Worm (Caenorhabditis elegans) whole organism, young adult: ENCODE measurements around the gene W03F9.2.

Experiments used
- B0336.3 ChIP-seq: fragments of 200-800 bp; sonication (Bioruptor generic); IDR thresholded peaks from 2 replicates; pipeline ENCODE4 v1.3.6; 2022; ENCODE audit warnings: missing genetic modification characterization, missing compliant biosample characterization
- F10E7.11 ChIP-seq: sonication (generic microtip); optimal IDR thresholded peaks from 2 replicates; lab custom pipeline; 2017; ENCODE audit warnings: mild to moderate bottlenecking, missing genetic modification characterization, moderate library complexity, missing compliant biosample characterization
- F37B4.10 ChIP-seq: fragments of 200-800 bp; sonication (Bioruptor generic); IDR thresholded peaks from 2 replicates; pipeline ENCODE4 v1.3.6; 2022; ENCODE audit warnings: missing genetic modification characterization, missing compliant biosample characterization
- F55B11.4 ChIP-seq: sonication (generic microtip); optimal IDR thresholded peaks from 2 replicates; lab custom pipeline; 2016; ENCODE audit warnings: missing compliant biosample characterization, missing genetic modification characterization, borderline replicate concordance; ENCODE audit not compliant: insufficient read depth
- K11D2.4 ChIP-seq: fragments of 200-800 bp; sonication (Bioruptor generic); IDR thresholded peaks from 2 replicates; pipeline ENCODE4 v1.3.6; 2022; ENCODE audit warnings: missing genetic modification reagents, missing genetic modification characterization, missing compliant biosample characterization
- Y53G8AR.9 ChIP-seq: fragments of 200-800 bp; sonication (Bioruptor generic); conservative IDR thresholded peaks from 2 replicates; pipeline ENCODE4 v1.3.6; 2022; ENCODE audit warnings: missing genetic modification reagents, missing genetic modification characterization, missing compliant biosample characterization
- aptf-3 ChIP-seq: fragments of 200-800 bp; sonication (Bioruptor generic); IDR thresholded peaks from 2 replicates; pipeline ENCODE4 v1.3.6; 2022; ENCODE audit warnings: missing genetic modification characterization, missing compliant biosample characterization
- attf-5 ChIP-seq: fragments of 200-800 bp; sonication (Bioruptor generic); optimal IDR thresholded peaks from 2 replicates; lab custom pipeline; 2018; ENCODE audit warnings: mild to moderate bottlenecking, missing genetic modification characterization, missing compliant biosample characterization
- attf-6 ChIP-seq: fragments of 200-800 bp; sonication (Bioruptor generic); IDR thresholded peaks from 2 replicates; pipeline ENCODE4 v1.3.6; 2022; ENCODE audit warnings: missing genetic modification reagents, missing genetic modification characterization, missing compliant biosample characterization
- bed-2 ChIP-seq: fragments of 200-800 bp; sonication (Bioruptor generic); IDR thresholded peaks from 2 replicates; pipeline ENCODE4 v1.3.6; 2022; ENCODE audit warnings: missing genetic modification reagents, missing genetic modification characterization, missing compliant biosample characterization
- cebp-1 ChIP-seq, 2 experiments: fragments of 200-800 bp in 1 of 2; sonication (Bioruptor generic) in 1 of 2; sonication (generic microtip) in 1 of 2; IDR thresholded peaks in 1 of 2; optimal IDR thresholded peaks in 1 of 2; 2 replicates each; pipeline versions ENCODE4 v1.3.6 to Lab custom; 2017 to 2022; ENCODE audit warnings: missing compliant biosample characterization in 2 of 2, missing genetic modification characterization in 2 of 2, mild to moderate bottlenecking in 1 of 2, missing genetic modification reagents in 1 of 2, moderate library complexity in 1 of 2
- cebp-2 ChIP-seq: fragments of 200-800 bp; sonication (Bioruptor generic); IDR thresholded peaks from 2 replicates; pipeline ENCODE4 v1.3.6; 2022; ENCODE audit warnings: missing genetic modification characterization, missing compliant biosample characterization
- ceh-58 ChIP-seq: fragments of 200-800 bp; sonication (Bioruptor generic); IDR thresholded peaks from 2 replicates; pipeline ENCODE4 v1.3.6; 2022; ENCODE audit warnings: missing genetic modification characterization, missing compliant biosample characterization
- ceh-79 ChIP-seq: sonication (generic microtip); optimal IDR thresholded peaks from 2 replicates; lab custom pipeline; 2017; ENCODE audit warnings: mild to moderate bottlenecking, missing genetic modification characterization, missing compliant biosample characterization
- hmg-1.2 ChIP-seq: fragments of 200-800 bp; sonication (Bioruptor generic); IDR thresholded peaks from 2 replicates; pipeline ENCODE4 v1.3.6; 2022; ENCODE audit warnings: missing genetic modification reagents, missing genetic modification characterization, missing compliant biosample characterization
- hrde-1 ChIP-seq: sonication (generic microtip); optimal IDR thresholded peaks from 2 replicates; lab custom pipeline; 2016; ENCODE audit warnings: missing genetic modification characterization, mild to moderate bottlenecking, missing compliant biosample characterization, moderate library complexity, missing genotype, missing genetic modification reagents, borderline replicate concordance
- lag-1 ChIP-seq: fragments of 200-800 bp; sonication (Bioruptor generic); IDR thresholded peaks from 2 replicates; pipeline ENCODE4 v1.3.6; 2022; ENCODE audit warnings: missing genetic modification reagents, missing genetic modification characterization, missing compliant biosample characterization
- let-607 ChIP-seq, 2 experiments: fragments of 200-800 bp in 1 of 2; sonication (Bioruptor generic) in 1 of 2; sonication (generic microtip) in 1 of 2; optimal IDR thresholded peaks; 2 replicates each; lab custom pipeline; 2016 to 2018; ENCODE audit warnings: mild to moderate bottlenecking in 2 of 2, missing compliant biosample characterization in 2 of 2, missing genetic modification characterization in 2 of 2, moderate library complexity in 2 of 2, missing genotype in 1 of 2
- lin-26 ChIP-seq: fragments of 200-800 bp; sonication (Bioruptor generic); IDR thresholded peaks from 2 replicates; pipeline ENCODE4 v1.3.6; 2022; ENCODE audit warnings: missing genetic modification reagents, missing genetic modification characterization, missing compliant biosample characterization
- lin-40 ChIP-seq: sonication (generic microtip); optimal IDR thresholded peaks from 2 replicates; lab custom pipeline; 2016; ENCODE audit warnings: missing genetic modification characterization, mild to moderate bottlenecking, missing compliant biosample characterization, missing genotype, missing genetic modification reagents
- lin-54 ChIP-seq: fragments of 200-800 bp; sonication (Bioruptor generic); optimal IDR thresholded peaks from 2 replicates; lab custom pipeline; 2018; ENCODE audit warnings: mild to moderate bottlenecking, missing genetic modification characterization, missing compliant biosample characterization
- madf-3 ChIP-seq: fragments of 200-800 bp; sonication (Bioruptor generic); IDR thresholded peaks from 2 replicates; pipeline ENCODE4 v1.3.6; 2022; ENCODE audit warnings: missing genetic modification reagents, missing genetic modification characterization, missing compliant biosample characterization
- madf-6 ChIP-seq: fragments of 200-800 bp; sonication (Bioruptor generic); IDR thresholded peaks from 2 replicates; pipeline ENCODE4 v1.3.6; 2022; ENCODE audit warnings: missing genetic modification reagents, missing genetic modification characterization, missing compliant biosample characterization
- nfya-2 ChIP-seq: fragments of 200-800 bp; sonication (Bioruptor generic); IDR thresholded peaks from 2 replicates; pipeline ENCODE4 v1.3.6; 2022; ENCODE audit warnings: missing genetic modification reagents, missing genetic modification characterization, missing compliant biosample characterization
- nfyb-1 ChIP-seq: fragments of 200-800 bp; sonication (Bioruptor generic); IDR thresholded peaks from 2 replicates; pipeline ENCODE4 v1.3.6; 2022; ENCODE audit warnings: missing genetic modification reagents, missing genetic modification characterization, missing compliant biosample characterization
- nhr-27 ChIP-seq: fragments of 200-800 bp; sonication (Bioruptor generic); optimal IDR thresholded peaks from 2 replicates; lab custom pipeline; 2018; ENCODE audit warnings: mild to moderate bottlenecking, missing genetic modification characterization, moderate library complexity, missing compliant biosample characterization
- nhr-80 ChIP-seq: sonication (generic microtip); optimal IDR thresholded peaks from 2 replicates; lab custom pipeline; 2016; ENCODE audit warnings: missing genetic modification characterization, missing compliant biosample characterization
- nhr-90 ChIP-seq: sonication (generic microtip); optimal IDR thresholded peaks from 2 replicates; lab custom pipeline; 2016; ENCODE audit warnings: missing genotype, mild to moderate bottlenecking, missing genetic modification characterization, missing compliant biosample characterization
- pha-4 ChIP-seq: fragments of 150-350 bp; sonication (generic microtip); optimal IDR thresholded peaks from 2 replicates; lab custom pipeline; 2014; ENCODE audit warnings: missing biosample characterization, missing genetic modification reagents, missing genetic modification characterization
- repo-1 ChIP-seq: sonication (generic microtip); optimal IDR thresholded peaks from 2 replicates; lab custom pipeline; 2017; ENCODE audit warnings: mild to moderate bottlenecking, missing genetic modification characterization, missing compliant biosample characterization
- rpc-1 ChIP-seq, 2 experiments: fragments of 150-350 bp in 1 of 2; sonication (generic microtip) in 1 of 2; optimal IDR thresholded peaks; 2 replicates each; lab custom pipeline; 2014 to 2018; ENCODE audit warnings: missing biosample characterization in 1 of 2, missing genetic modification characterization in 1 of 2, missing genetic modification reagents in 1 of 2, missing genotype in 1 of 2
- sdz-38 ChIP-seq: sonication (generic microtip); optimal IDR thresholded peaks from 2 replicates; lab custom pipeline; 2016; ENCODE audit warnings: missing genotype, missing genetic modification characterization, missing compliant biosample characterization
- sea-2 ChIP-seq: fragments of 200-800 bp; sonication (Bioruptor generic); IDR thresholded peaks from 2 replicates; pipeline ENCODE4 v1.3.6; 2022; ENCODE audit warnings: missing genetic modification characterization, missing compliant biosample characterization
- snpc-4 ChIP-seq, 5 experiments: fragments of 150-350 bp in 1 of 5; sonication (generic microtip) in 4 of 5; optimal IDR thresholded peaks; 2 replicates each; lab custom pipeline; 2014 to 2018; ENCODE audit warnings: missing genetic modification characterization in 5 of 5, missing biosample characterization in 3 of 5, antibody characterized with exemption in 2 of 5, mild to moderate bottlenecking in 2 of 5, missing compliant biosample characterization in 2 of 5, missing genotype in 2 of 5, moderate library complexity in 2 of 5, missing genetic modification reagents in 1 of 5
- sptf-2 ChIP-seq: fragments of 200-800 bp; sonication (Bioruptor generic); optimal IDR thresholded peaks from 2 replicates; lab custom pipeline; 2018; ENCODE audit warnings: mild to moderate bottlenecking, missing genetic modification characterization, missing compliant biosample characterization
- tbx-9 ChIP-seq: sonication (generic microtip); optimal IDR thresholded peaks from 2 replicates; lab custom pipeline; 2016; ENCODE audit warnings: borderline replicate concordance, missing genetic modification characterization, inconsistent platforms, missing compliant biosample characterization
- unc-62 ChIP-seq: fragments of 150-350 bp; optimal IDR thresholded peaks from 2 replicates; lab custom pipeline; 2014; ENCODE audit warnings: missing biosample characterization, missing genetic modification reagents, missing genetic modification characterization
- ztf-18 ChIP-seq: sonication (generic microtip); optimal IDR thresholded peaks from 2 replicates; lab custom pipeline; 2016; ENCODE audit warnings: missing genotype, mild to moderate bottlenecking, missing genetic modification characterization, missing compliant biosample characterization
- ztf-22 ChIP-seq: fragments of 200-800 bp; sonication (Bioruptor generic); optimal IDR thresholded peaks from 2 replicates; lab custom pipeline; 2018; ENCODE audit warnings: mild to moderate bottlenecking, missing genetic modification characterization, moderate library complexity, missing compliant biosample characterization
- ztf-26 ChIP-seq: sonication (generic microtip); optimal IDR thresholded peaks from 2 replicates; lab custom pipeline; 2017; ENCODE audit warnings: missing genetic modification characterization, missing compliant biosample characterization
- ztf-6 ChIP-seq: fragments of 200-800 bp; sonication (Bioruptor generic); IDR thresholded peaks from 2 replicates; pipeline ENCODE4 v1.3.6; 2022; ENCODE audit warnings: missing genetic modification reagents, missing genetic modification characterization, missing compliant biosample characterization

The W03F9.2 gene

ce11 chrV:123513-123912 is 4.3 kb downstream of the W03F9.2 start:
- no peak for TF ChIP-seq Y53G8AR.9 (GFP tag; lab: Robert Waterston, UW)
- no peak for TF ChIP-seq lin-40 (tag; lab: Kevin White, UChicago)
- TF ChIP-seq F37B4.10 (GFP tag; lab: Robert Waterston, UW) = no peak
- no peak for TF ChIP-seq F10E7.11 (tag; lab: Kevin White, UChicago)
- peak; percentile 2 for TF ChIP-seq ztf-26 (tag; lab: Kevin White, UChicago)
- TF ChIP-seq madf-3 (GFP tag; lab: Robert Waterston, UW) = 0 out of 2 replicates have a peak, but pooled peaks have one; percentile 51
- TF ChIP-seq sptf-2 = no peak
- no peak for TF ChIP-seq F55B11.4
- TF ChIP-seq hrde-1 (tag; lab: Kevin White, UChicago) = no peak
- peak; percentile 30 for TF ChIP-seq ceh-79 (tag; lab: Kevin White, UChicago)
- TF ChIP-seq cebp-1 (GFP tag; IDR thresholded peaks at IDR 0.05; lab: Robert Waterston, UW) = peak; percentile 59; the same call in 1 of the 2 replicates
- TF ChIP-seq cebp-1 (tag; optimal IDR thresholded peaks at IDR 0.05; lab: Kevin White, UChicago) = peak; percentile 85
- no peak for TF ChIP-seq aptf-3 (GFP tag; lab: Robert Waterston, UW)
- no peak for TF ChIP-seq ztf-6 (GFP tag; lab: Robert Waterston, UW)
- no peak for TF ChIP-seq nhr-27 (tag; lab: Kevin White, UChicago)
- no peak for TF ChIP-seq rpc-1 (optimal IDR thresholded peaks at IDR 0.05; lab: Kevin White, UChicago)
- no peak for TF ChIP-seq rpc-1 (tag; optimal IDR thresholded peaks at IDR 0.05; lab: Kevin White, UChicago)
- TF ChIP-seq repo-1 (tag; lab: Kevin White, UChicago) = no peak
- TF ChIP-seq ceh-58 (GFP tag; lab: Robert Waterston, UW) = no peak
- TF ChIP-seq tbx-9 (tag; lab: Kevin White, UChicago) = no peak
- TF ChIP-seq B0336.3 (GFP tag; lab: Robert Waterston, UW) = no peak
- no peak for TF ChIP-seq nfyb-1 (GFP tag; lab: Robert Waterston, UW)
- no peak for TF ChIP-seq attf-6 (GFP tag; lab: Robert Waterston, UW)
- no peak for TF ChIP-seq nhr-90 (tag; lab: Kevin White, UChicago)
- peak; percentile 22 for TF ChIP-seq unc-62 (GFP tag; lab: Kevin White, UChicago)
- no peak for TF ChIP-seq sdz-38
- no peak for TF ChIP-seq pha-4 (tag; lab: Kevin White, UChicago)
- no peak for TF ChIP-seq K11D2.4 (GFP tag; lab: Robert Waterston, UW)
- TF ChIP-seq lin-54 (GFP tag; lab: Kevin White, UChicago) = no peak
- peak; percentile 57 for TF ChIP-seq attf-5 (GFP tag; lab: Kevin White, UChicago)
- TF ChIP-seq ztf-18 (tag; lab: Kevin White, UChicago) = no peak
- no peak for TF ChIP-seq ztf-22 (GFP tag; lab: Kevin White, UChicago)
- TF ChIP-seq madf-6 (GFP tag; lab: Robert Waterston, UW) = no peak
- TF ChIP-seq hmg-1.2 (GFP tag; lab: Robert Waterston, UW) = no peak
- TF ChIP-seq lin-26 (GFP tag; lab: Robert Waterston, UW) = no peak
- TF ChIP-seq bed-2 = no peak
- no peak for TF ChIP-seq nfya-2 (GFP tag; lab: Robert Waterston, UW)
- no peak for TF ChIP-seq snpc-4 (GFP tag; optimal IDR thresholded peaks at IDR 0.05; lab: Kevin White, UChicago)
- TF ChIP-seq snpc-4 (tag; optimal IDR thresholded peaks at IDR 0.05; lab: Kevin White, UChicago) = peak in 1 of 4 experiments; percentile 15
- TF ChIP-seq let-607 (tag; optimal IDR thresholded peaks at IDR 0.05; lab: Kevin White, UChicago) = peak; percentile 97 to 99
- no peak for TF ChIP-seq cebp-2 (GFP tag; lab: Robert Waterston, UW)
- no peak for TF ChIP-seq lag-1
- TF ChIP-seq sea-2 (GFP tag; lab: Robert Waterston, UW) = no peak
- TF ChIP-seq nhr-80 (tag; lab: Kevin White, UChicago) = peak; percentile 27
